Fruit fly (Drosophila melanogaster) whole organism, embryonic: ENCODE measurements around the gene sick.
A peak's percentile ranks its signal among the peaks of the same experiment; 100 is the strongest.

Source experiments
- Adf1 ChIP-seq: fragments of 200-800 bp; sonication (Bioruptor generic); IDR thresholded peaks from 2 replicates; pipeline ENCODE4 v1.3.6; 2022; ENCODE audit warnings: missing biosample characterization, missing genetic modification characterization
- CG10565 ChIP-seq: fragments of 200-800 bp; sonication (Bioruptor generic); optimal IDR thresholded peaks from 3 replicates; lab custom pipeline; 2016; ENCODE audit warnings: missing biosample characterization, mild to moderate bottlenecking, missing genetic modification characterization
- CG12659 ChIP-seq: fragments of 200-800 bp; sonication (Bioruptor generic); optimal IDR thresholded peaks from 3 replicates; lab custom pipeline; 2017; ENCODE audit warnings: mild to moderate bottlenecking, missing biosample characterization, missing genetic modification reagents, missing genetic modification characterization
- CG12942 ChIP-seq: fragments of 200-800 bp; sonication (Bioruptor generic); optimal IDR thresholded peaks from 3 replicates; lab custom pipeline; 2016; ENCODE audit warnings: missing biosample characterization, missing genetic modification characterization
- CG13624 ChIP-seq: fragments of 200-800 bp; sonication (Bioruptor generic); optimal IDR thresholded peaks from 2 replicates; lab custom pipeline; 2016; ENCODE audit warnings: missing biosample characterization, missing genetic modification characterization
- CG14014 ChIP-seq: fragments of 200-800 bp; sonication (Bioruptor generic); IDR thresholded peaks from 2 replicates; pipeline ENCODE4 v1.3.6; 2022; ENCODE audit warnings: missing biosample characterization, missing genetic modification characterization
- CG14050 ChIP-seq: fragments of 200-800 bp; sonication (Bioruptor generic); IDR thresholded peaks from 3 replicates; pipeline ENCODE4 v1.3.6; 2022; ENCODE audit warnings: missing biosample characterization, missing genetic modification characterization
- CG14710 ChIP-seq: fragments of 200-800 bp; sonication (Bioruptor generic); optimal IDR thresholded peaks from 3 replicates; lab custom pipeline; 2019; ENCODE audit warnings: missing biosample characterization, mild to moderate bottlenecking, missing genetic modification characterization, moderate library complexity
- CG15696 ChIP-seq: fragments of 200-800 bp; sonication (Bioruptor generic); optimal IDR thresholded peaks from 2 replicates; lab custom pipeline; 2019; ENCODE audit warnings: missing biosample characterization, mild to moderate bottlenecking, missing genetic modification characterization, moderate library complexity
- CG18619 ChIP-seq: fragments of 200-800 bp; sonication (Bioruptor generic); optimal IDR thresholded peaks from 3 replicates; lab custom pipeline; 2017; ENCODE audit warnings: missing biosample characterization, mild to moderate bottlenecking, missing genetic modification characterization
- CG2199 ChIP-seq: fragments of 200-800 bp; sonication (Bioruptor generic); IDR thresholded peaks from 3 replicates; pipeline ENCODE4 v1.3.6; 2022; ENCODE audit warnings: missing biosample characterization, missing genetic modification characterization
- CG31365 ChIP-seq: fragments of 200-800 bp; sonication (Bioruptor generic); optimal IDR thresholded peaks from 2 replicates; lab custom pipeline; 2018; ENCODE audit warnings: missing biosample characterization, mild to moderate bottlenecking, missing genetic modification characterization
- CG4617 ChIP-seq: fragments of 200-800 bp; sonication (Bioruptor generic); optimal IDR thresholded peaks from 3 replicates; lab custom pipeline; 2016; ENCODE audit warnings: missing biosample characterization, missing genetic modification characterization, borderline replicate concordance
- CG4854 ChIP-seq: fragments of 200-800 bp; sonication (Bioruptor generic); optimal IDR thresholded peaks from 2 replicates; lab custom pipeline; 2016; ENCODE audit warnings: missing biosample characterization, missing genetic modification characterization, inconsistent platforms
- CG6683 ChIP-seq: fragments of 200-800 bp; sonication (Bioruptor generic); optimal IDR thresholded peaks from 2 replicates; lab custom pipeline; 2017; ENCODE audit warnings: missing biosample characterization, mild to moderate bottlenecking, missing genetic modification characterization, missing genetic modification reagents
- CG6689 ChIP-seq: fragments of 200-800 bp; sonication (Bioruptor generic); IDR thresholded peaks from 2 replicates; pipeline ENCODE4 v1.3.6; 2022; ENCODE audit warnings: missing biosample characterization, missing genetic modification characterization
- CG7987 ChIP-seq: fragments of 200-800 bp; sonication (Bioruptor generic); optimal IDR thresholded peaks from 2 replicates; lab custom pipeline; 2018; ENCODE audit warnings: missing biosample characterization, mild to moderate bottlenecking, missing genetic modification characterization, moderate library complexity
- CG8359 ChIP-seq: fragments of 200-800 bp; sonication (Bioruptor generic); optimal IDR thresholded peaks from 2 replicates; lab custom pipeline; 2017; ENCODE audit warnings: missing biosample characterization, mild to moderate bottlenecking, missing genetic modification characterization, borderline replicate concordance
- CG9727 ChIP-seq: fragments of 200-800 bp; sonication (Bioruptor generic); optimal IDR thresholded peaks from 3 replicates; lab custom pipeline; 2017; ENCODE audit warnings: missing biosample characterization, mild to moderate bottlenecking, missing genetic modification characterization
- CG9797 ChIP-seq: fragments of 200-800 bp; sonication (Bioruptor generic); optimal IDR thresholded peaks from 3 replicates; lab custom pipeline; 2018; ENCODE audit warnings: missing biosample characterization, mild to moderate bottlenecking, missing genetic modification characterization
- CG9817 ChIP-seq: fragments of 200-800 bp; sonication (Bioruptor generic); optimal IDR thresholded peaks from 2 replicates; lab custom pipeline; 2018; ENCODE audit warnings: missing biosample characterization, mild to moderate bottlenecking, missing genetic modification characterization, moderate library complexity
- CHES-1-like ChIP-seq: fragments of 200-800 bp; sonication (Bioruptor generic); optimal IDR thresholded peaks from 2 replicates; lab custom pipeline; 2016; ENCODE audit warnings: missing biosample characterization, missing genetic modification characterization
- Doc3 ChIP-seq: fragments of 200-800 bp; sonication (Bioruptor generic); IDR thresholded peaks from 3 replicates; pipeline ENCODE4 v1.3.6; 2022; ENCODE audit warnings: missing biosample characterization, missing genetic modification characterization; ENCODE audit not compliant: partially characterized antibody
- Gug ChIP-seq: fragments of 200-800 bp; sonication (Bioruptor generic); IDR thresholded peaks from 4 replicates; pipeline ENCODE4 v1.3.6; 2022; ENCODE audit warnings: missing biosample characterization, missing genetic modification characterization
- Hr3 ChIP-seq: fragments of 200-800 bp; sonication (Bioruptor generic); optimal IDR thresholded peaks from 3 replicates; lab custom pipeline; 2016; ENCODE audit warnings: missing biosample characterization, missing genetic modification characterization
- Hr51 ChIP-seq, 2 experiments: fragments of 200-800 bp; sonication (Bioruptor generic); optimal IDR thresholded peaks; 2 replicates in 1 of 2; 3 replicates in 1 of 2; lab custom pipeline; 2016 to 2018; ENCODE audit warnings: missing biosample characterization in 2 of 2, missing genetic modification characterization in 2 of 2, mild to moderate bottlenecking in 1 of 2, moderate library complexity in 1 of 2
- Max ChIP-seq: fragments of 200-800 bp; sonication (Bioruptor generic); optimal IDR thresholded peaks from 2 replicates; lab custom pipeline; 2016; ENCODE audit warnings: missing biosample characterization, mild to moderate bottlenecking, missing genetic modification characterization
- Mrtf ChIP-seq: fragments of 200-800 bp; sonication (Bioruptor generic); IDR thresholded peaks from 3 replicates; pipeline ENCODE4 v1.3.6; 2022; ENCODE audit warnings: missing biosample characterization, missing genetic modification characterization
- NFAT ChIP-seq: fragments of 200-800 bp; sonication (Bioruptor generic); IDR thresholded peaks from 2 replicates; pipeline ENCODE4 v1.3.6; 2022; ENCODE audit warnings: missing biosample characterization, missing genetic modification characterization
- NK7.1 ChIP-seq: fragments of 200-800 bp; sonication (Bioruptor generic); optimal IDR thresholded peaks from 3 replicates; lab custom pipeline; 2016; ENCODE audit warnings: missing biosample characterization, missing genetic modification characterization
- Nf-YB ChIP-seq: fragments of 200-800 bp; sonication (Bioruptor generic); optimal IDR thresholded peaks from 3 replicates; lab custom pipeline; 2019; ENCODE audit warnings: missing biosample characterization, mild to moderate bottlenecking, missing genetic modification characterization, moderate library complexity
- Oli ChIP-seq: fragments of 200-800 bp; sonication (Bioruptor generic); optimal IDR thresholded peaks from 2 replicates; lab custom pipeline; 2018; ENCODE audit warnings: missing biosample characterization, mild to moderate bottlenecking, missing genetic modification characterization, moderate library complexity
- ash1 ChIP-seq: fragments of 200-800 bp; sonication (Bioruptor generic); optimal IDR thresholded peaks from 2 replicates; lab custom pipeline; 2018; ENCODE audit warnings: missing biosample characterization, mild to moderate bottlenecking, missing genetic modification characterization
- bab2 ChIP-seq: fragments of 200-800 bp; sonication (Bioruptor generic); optimal IDR thresholded peaks from 2 replicates; lab custom pipeline; 2016; ENCODE audit warnings: missing biosample characterization, missing genetic modification characterization
- cas ChIP-seq: fragments of 200-800 bp; sonication (Bioruptor generic); IDR thresholded peaks from 2 replicates; pipeline ENCODE4 v1.3.6; 2022; ENCODE audit warnings: missing biosample characterization, missing genetic modification characterization
- chn ChIP-seq: fragments of 200-800 bp; sonication (Bioruptor generic); optimal IDR thresholded peaks from 2 replicates; lab custom pipeline; 2016; ENCODE audit warnings: missing biosample characterization, missing genetic modification characterization
- crol ChIP-seq: fragments of 200-800 bp; sonication (Bioruptor generic); IDR thresholded peaks from 2 replicates; pipeline ENCODE4 v1.3.6; 2022; ENCODE audit warnings: missing biosample characterization, missing genetic modification characterization
- dimm ChIP-seq: fragments of 200-800 bp; sonication (Bioruptor generic); IDR thresholded peaks from 2 replicates; pipeline ENCODE4 v1.3.6; 2022; ENCODE audit warnings: missing biosample characterization, missing genetic modification characterization
- exex ChIP-seq: fragments of 200-800 bp; sonication (Bioruptor generic); optimal IDR thresholded peaks from 4 replicates; lab custom pipeline; 2018; ENCODE audit warnings: missing biosample characterization, mild to moderate bottlenecking, missing genetic modification characterization, moderate library complexity
- eyg ChIP-seq: fragments of 200-800 bp; sonication (Bioruptor generic); optimal IDR thresholded peaks from 3 replicates; lab custom pipeline; 2016; ENCODE audit warnings: missing biosample characterization, missing genetic modification characterization
- her ChIP-seq: fragments of 200-800 bp; sonication (Bioruptor generic); optimal IDR thresholded peaks from 2 replicates; lab custom pipeline; 2016; ENCODE audit warnings: missing biosample characterization, missing genetic modification characterization
- inv ChIP-seq: fragments of 200-800 bp; sonication (Bioruptor generic); IDR thresholded peaks from 2 replicates; pipeline ENCODE4 v1.3.6; 2022; ENCODE audit warnings: missing biosample characterization, missing genetic modification characterization; ENCODE audit not compliant: partially characterized antibody
- kay ChIP-seq: fragments of 200-800 bp; sonication (Bioruptor generic); optimal IDR thresholded peaks from 2 replicates; lab custom pipeline; 2016; ENCODE audit warnings: missing biosample characterization, missing genetic modification characterization
- knrl ChIP-seq: fragments of 200-800 bp; sonication (Bioruptor generic); IDR thresholded peaks from 3 replicates; pipeline ENCODE4 v1.3.6; 2022; ENCODE audit warnings: missing biosample characterization, missing genetic modification characterization; ENCODE audit not compliant: partially characterized antibody
- oc ChIP-seq: fragments of 200-800 bp; sonication (Bioruptor generic); optimal IDR thresholded peaks from 2 replicates; lab custom pipeline; 2018; ENCODE audit warnings: missing biosample characterization, mild to moderate bottlenecking, missing genetic modification characterization, moderate library complexity
- scrt ChIP-seq: fragments of 200-800 bp; sonication (Bioruptor generic); optimal IDR thresholded peaks from 2 replicates; lab custom pipeline; 2018; ENCODE audit warnings: missing biosample characterization, mild to moderate bottlenecking, missing genetic modification characterization, moderate library complexity
- shn ChIP-seq: fragments of 200-800 bp; sonication (Bioruptor generic); optimal IDR thresholded peaks from 3 replicates; lab custom pipeline; 2016; ENCODE audit warnings: missing biosample characterization, missing genetic modification characterization
- tna ChIP-seq: fragments of 200-800 bp; sonication (Bioruptor generic); IDR thresholded peaks from 2 replicates; pipeline ENCODE4 v1.3.6; 2022; ENCODE audit warnings: missing biosample characterization, missing genetic modification characterization; ENCODE audit not compliant: partially characterized antibody
- trh ChIP-seq: fragments of 200-800 bp; sonication (Bioruptor generic); optimal IDR thresholded peaks from 2 replicates; lab custom pipeline; 2016; ENCODE audit warnings: missing biosample characterization, missing genetic modification characterization
- tx ChIP-seq: fragments of 200-800 bp; sonication (Bioruptor generic); optimal IDR thresholded peaks from 2 replicates; lab custom pipeline; 2016; ENCODE audit warnings: missing biosample characterization, missing genetic modification characterization

Gene sick

DNA sequence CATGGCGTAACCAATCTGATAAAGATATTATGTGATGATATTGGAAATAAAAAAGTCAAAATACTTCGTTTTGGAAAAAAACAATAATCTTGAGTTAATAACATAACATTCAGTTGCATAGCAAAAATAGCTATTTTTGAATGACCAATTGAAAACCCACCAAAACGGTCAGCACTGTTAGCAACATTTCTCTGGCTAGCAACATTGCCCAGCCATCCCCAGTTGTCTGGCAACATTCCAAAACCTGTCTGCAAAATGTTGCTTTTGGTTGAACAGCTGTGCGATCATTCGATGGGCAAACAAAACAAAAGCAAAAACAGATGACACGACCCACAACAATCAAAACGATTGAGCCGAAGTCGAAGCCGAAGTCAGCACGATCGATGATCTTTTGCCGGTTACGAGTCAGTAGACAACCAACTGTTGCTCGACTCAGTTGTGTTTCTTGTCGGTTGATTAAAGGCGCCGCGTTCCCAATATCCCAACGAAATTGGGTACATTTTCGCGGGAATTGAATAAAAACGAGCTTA lies 69.4 kb downstream of the sick start (continued):
- TF ChIP-seq CG10565 (GFP tag; lab: Kevin White, UChicago) (peak; percentile 19), CG4617 (GFP tag; lab: Kevin White, UChicago) (peak; percentile 85), tna (GFP tag; lab: Robert Waterston, UW) (no peak), Oli (peak; percentile 96), CHES-1-like (GFP tag; lab: Kevin White, UChicago) (peak; percentile 96), trh (peak; percentile 77), Adf1 (GFP tag; lab: Robert Waterston, UW) (peak; percentile 80), CG12942 (GFP tag; lab: Kevin White, UChicago) (peak; percentile 93), Hr51 (GFP tag; optimal IDR thresholded peaks at IDR 0.05; lab: Kevin White, UChicago) (peak; percentile 96), CG6689 (GFP tag; lab: Robert Waterston, UW) (peak; percentile 94), Nf-YB (GFP tag; lab: Kevin White, UChicago) (peak; percentile 81), CG8359 (GFP tag; lab: Kevin White, UChicago) (peak; percentile 60), CG9727 (GFP tag; lab: Kevin White, UChicago) (peak; percentile 78), exex (tag; lab: Kevin White, UChicago) (peak; percentile 59), kay (peak; percentile 92), cas (GFP tag; lab: Robert Waterston, UW) (peak; percentile 85), CG14050 (GFP tag; lab: Robert Waterston, UW) (peak; percentile 98), bab2 (GFP tag; lab: Kevin White, UChicago) (peak; percentile 94), dimm (peak; percentile 87), chn (GFP tag; lab: Kevin White, UChicago) (peak; percentile 94), her (GFP tag; lab: Kevin White, UChicago) (peak; percentile 95), CG14710 (tag; lab: Kevin White, UChicago) (peak; percentile 90), CG4854 (GFP tag; lab: Kevin White, UChicago) (peak; percentile 58), Max (GFP tag; lab: Kevin White, UChicago) (peak; percentile 20), knrl (GFP tag; lab: Robert Waterston, UW) (no peak), scrt (GFP tag; lab: Kevin White, UChicago) (peak; percentile 76), inv (GFP tag; lab: Robert Waterston, UW) (no peak), Gug (GFP tag; lab: Robert Waterston, UW) (peak; percentile 78; the same call in 3 of the 4 replicates), CG9817 (tag; lab: Kevin White, UChicago) (peak; percentile 91), CG13624 (GFP tag; lab: Kevin White, UChicago) (peak; percentile 85), CG2199 (GFP tag; lab: Robert Waterston, UW) (peak; percentile 98), ash1 (peak; percentile 45), CG14014 (GFP tag; lab: Robert Waterston, UW) (peak; percentile 96), CG31365 (tag; lab: Kevin White, UChicago) (peak; percentile 79), CG6683 (GFP tag; lab: Kevin White, UChicago) (no peak), CG18619 (peak; percentile 93), eyg (GFP tag; lab: Kevin White, UChicago) (peak; percentile 88), NFAT (GFP tag; lab: Robert Waterston, UW) (peak; percentile 93), CG7987 (peak; percentile 79), Doc3 (no peak), Mrtf (peak; percentile 78; the same call in 2 of the 3 replicates), CG15696 (peak; percentile 77), crol (GFP tag; lab: Robert Waterston, UW) (peak; percentile 60), shn (GFP tag; lab: Kevin White, UChicago) (peak; percentile 95), oc (tag; lab: Kevin White, UChicago) (peak; percentile 97), CG12659 (GFP tag; lab: Kevin White, UChicago) (peak; percentile 97), CG9797 (GFP tag; lab: Kevin White, UChicago) (peak; percentile 8), tx (GFP tag; lab: Kevin White, UChicago) (peak; percentile 94), Hr3 (GFP tag; lab: Kevin White, UChicago) (peak; percentile 92), NK7.1 (GFP tag; lab: Kevin White, UChicago) (peak; percentile 82)
